Fruit fly (Drosophila melanogaster) whole organism, prepupa: Measurements from ENCODE around the gene CG5966.

ENCODE experiments used
- Blimp-1 ChIP-seq: fragments of 200-800 bp; sonication (Bioruptor generic); optimal IDR thresholded peaks from 3 replicates; lab custom pipeline; 2017; ENCODE audit warnings: missing biosample characterization, missing genetic modification characterization, mild to moderate bottlenecking, moderate library complexity, missing genetic modification reagents
- CG9139 ChIP-seq: fragments of 200-800 bp; sonication (Bioruptor generic); optimal IDR thresholded peaks from 3 replicates; lab custom pipeline; 2017; ENCODE audit warnings: missing biosample characterization, mild to moderate bottlenecking, missing genetic modification characterization
- achi ChIP-seq: fragments of 200-800 bp; sonication (Bioruptor generic); optimal IDR thresholded peaks from 3 replicates; lab custom pipeline; 2016; ENCODE audit warnings: missing biosample characterization, missing genetic modification characterization
- esn ChIP-seq: fragments of 200-800 bp; sonication (Bioruptor generic); optimal IDR thresholded peaks from 2 replicates; lab custom pipeline; 2016; ENCODE audit warnings: missing biosample characterization, mild to moderate bottlenecking, missing genetic modification characterization, moderate library complexity

DNA sequence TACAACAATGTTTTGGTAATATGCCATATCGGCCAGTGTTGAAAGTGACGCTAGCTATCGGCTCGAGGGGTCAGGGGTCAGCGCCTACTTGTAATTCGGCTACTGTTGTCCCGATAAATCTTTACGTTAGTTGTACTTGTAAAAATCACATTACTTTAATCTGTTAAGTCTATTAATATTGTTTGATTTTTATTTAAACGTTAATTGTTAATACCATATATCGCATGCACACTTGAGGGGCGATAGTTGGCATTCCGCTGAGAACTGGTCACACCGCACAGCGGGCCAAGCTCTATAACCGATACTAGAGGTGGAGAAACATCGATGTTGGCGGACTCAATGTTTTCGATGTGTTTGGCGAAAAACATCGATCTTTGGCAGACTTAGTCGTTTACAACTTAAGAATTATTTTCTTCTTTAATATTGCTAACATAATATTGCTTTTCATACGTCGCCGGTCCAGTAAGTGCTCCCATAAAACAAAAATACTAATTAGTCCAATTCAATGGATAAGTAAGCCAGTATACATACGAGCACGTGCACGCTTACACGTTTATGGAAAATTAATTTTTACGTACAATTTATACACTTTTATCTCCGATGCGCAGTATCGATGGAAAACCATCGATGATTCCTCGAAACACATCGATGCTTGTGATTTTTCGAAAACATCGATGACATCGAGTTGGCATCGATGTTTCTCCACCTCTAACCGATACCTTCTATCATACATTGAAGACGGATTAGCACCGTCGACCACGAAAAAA, 48.8 kb downstream of the CG5966 start, which contains the start of the genes rux and MCTS1:
- no peak for TF ChIP-seq Blimp-1 (GFP tag; lab: Kevin White, UChicago)
- TF ChIP-seq CG9139 (GFP tag; lab: Kevin White, UChicago), result no peak
- no peak for TF ChIP-seq achi (GFP tag; lab: Kevin White, UChicago)
- peak; percentile 44 for TF ChIP-seq esn (GFP tag; lab: Kevin White, UChicago)
